Worm (Caenorhabditis elegans): ENCODE data around the gene nrde-2.

The nrde-2 gene

ce11 chrII:10247594-10248283 is at the start of gene nrde-2:
TSS of gene nrde-2 (minus strand) at chrII:10247638.
- 0 out of 2 replicates have a peak, but pooled peaks have one; percentile 9 for TF ChIP-seq ZK337.2 (GFP tag; IDR thresholded peaks at IDR 0.05)
- TF ChIP-seq nhr-42 (GFP tag; IDR thresholded peaks at IDR 0.05): peak; percentile 12; the same call in 1 of the 2 replicates
- TF ChIP-seq egl-43 (GFP tag; IDR thresholded peaks at IDR 0.05): peak; percentile 37; the same call in 1 of the 2 replicates
- TF ChIP-seq madf-9 (GFP tag; conservative IDR thresholded peaks at IDR 0.05): 0 out of 2 replicates have a peak, but pooled peaks have one; percentile 43
- 0 out of 2 replicates have a peak, but pooled peaks have one; percentile 33 for TF ChIP-seq hmg-1.1 (GFP tag; IDR thresholded peaks at IDR 0.05)
- peak; percentile 66; the same call in 1 of the 2 replicates for TF ChIP-seq D1046.2 (GFP tag; IDR thresholded peaks at IDR 0.05)
- TF ChIP-seq mes-2 (tag; optimal IDR thresholded peaks at IDR 0.05; ENCODE audit: poor library complexity, severe bottlenecking): peak; percentile 72
- TF ChIP-seq dmd-6 (GFP tag; IDR thresholded peaks at IDR 0.05): 0 out of 2 replicates have a peak, but pooled peaks have one; percentile 26

ce11 chrII:10294262-10294661 is 46.8 kb upstream of the nrde-2 start:
- TF ChIP-seq nhr-77 (tag; optimal IDR thresholded peaks at IDR 0.05) (no peak), ceh-44 (GFP tag; IDR thresholded peaks at IDR 0.05) (no peak), unc-39 (tag; optimal IDR thresholded peaks at IDR 0.05) (no peak), ceh-20 (GFP tag; IDR thresholded peaks at IDR 0.05) (peak; percentile 34; the same call in 1 of the 2 replicates), jun-1 (tag; optimal IDR thresholded peaks at IDR 0.05) (no peak), ceh-28 (tag; optimal IDR thresholded peaks at IDR 0.05) (no peak), Y5F2A.4 (GFP tag; optimal IDR thresholded peaks at IDR 0.05) (no peak), hif-1 (tag; optimal IDR thresholded peaks at IDR 0.05) (no peak), lin-15B (tag; optimal IDR thresholded peaks at IDR 0.05) (no peak), zfp-2 (tag; optimal IDR thresholded peaks at IDR 0.05) (no peak), duxl-1 (tag; optimal IDR thresholded peaks at IDR 0.05; ENCODE audit: poor library complexity) (no peak), aha-1 (tag) (no peak), madf-9 (GFP tag; conservative IDR thresholded peaks at IDR 0.05) (no peak), saeg-2 (GFP tag; IDR thresholded peaks at IDR 0.05) (no peak), ZK546.5 (tag; optimal IDR thresholded peaks at IDR 0.05) (no peak), dpl-1 (GFP tag; optimal IDR thresholded peaks at IDR 0.05) (no peak), nhr-102 (tag; optimal IDR thresholded peaks at IDR 0.05) (no peak), arid-1 (GFP tag; conservative IDR thresholded peaks at IDR 0.05) (no peak), F44E2.7 (GFP tag; IDR thresholded peaks at IDR 0.05) (no peak), set-16 (GFP tag; IDR thresholded peaks at IDR 0.05) (no peak), spr-1 (tag; optimal IDR thresholded peaks at IDR 0.05) (no peak), lin-29 (GFP tag; IDR thresholded peaks at IDR 0.05) (no peak), madf-5 (GFP tag; IDR thresholded peaks at IDR 0.05) (no peak), mxl-3 (GFP tag; optimal IDR thresholded peaks at IDR 0.05) (no peak), dmd-9 (GFP tag; IDR thresholded peaks at IDR 0.05) (no peak), cey-2 (tag; optimal IDR thresholded peaks at IDR 0.05; ENCODE audit: borderline replicate concordance, insufficient read depth) (no peak), daf-16 (GFP tag; optimal IDR thresholded peaks at IDR 0.05) (no peak), daf-16 (tag; optimal IDR thresholded peaks at IDR 0.05) (no peak), nhr-25 (tag; optimal IDR thresholded peaks at IDR 0.05; ENCODE audit: borderline replicate concordance, insufficient read depth) (no peak), dmd-8 (GFP tag; IDR thresholded peaks at IDR 0.05) (no peak), vab-7 (GFP tag; IDR thresholded peaks at IDR 0.05) (no peak), rbr-2 (tag; optimal IDR thresholded peaks at IDR 0.05) (no peak), lsy-2 (tag; optimal IDR thresholded peaks at IDR 0.05) (peak in 1 of 2 experiments; percentile 37), R02D3.7 (tag; optimal IDR thresholded peaks at IDR 0.05) (no peak), pqm-1 (tag; optimal IDR thresholded peaks at IDR 0.05) (no peak), Y48G9A.11 (GFP tag; IDR thresholded peaks at IDR 0.05) (no peak), nhr-41 (GFP tag; IDR thresholded peaks at IDR 0.05) (no peak), T26A8.4 (GFP tag; IDR thresholded peaks at IDR 0.05) (no peak), daf-8 (GFP tag; IDR thresholded peaks at IDR 0.05) (no peak), nhr-111 (GFP tag; optimal IDR thresholded peaks at IDR 0.05) (no peak), php-3 (GFP tag; IDR thresholded peaks at IDR 0.05) (no peak)

All from whole organism, L4 larva.